Worm (Caenorhabditis elegans) whole organism, L4 larva: Measurements from ENCODE around the gene Y6E2A.1.

Experiments
- F10B5.3 ChIP-seq: sonication (generic microtip); optimal IDR thresholded peaks from 2 replicates; lab custom pipeline; 2016; ENCODE audit warnings: mild to moderate bottlenecking, missing genetic modification characterization, missing compliant biosample characterization
- attf-4 ChIP-seq: sonication (generic microtip); optimal IDR thresholded peaks from 3 replicates; lab custom pipeline; 2017; ENCODE audit warnings: missing biosample characterization, missing genetic modification characterization
- ceh-44 ChIP-seq: fragments of 200-800 bp; sonication (Bioruptor generic); IDR thresholded peaks from 2 replicates; pipeline ENCODE4 v1.3.6; 2022; ENCODE audit warnings: missing genetic modification reagents, missing genetic modification characterization, missing compliant biosample characterization
- ceh-82 ChIP-seq: sonication (generic microtip); optimal IDR thresholded peaks from 2 replicates; lab custom pipeline; 2017; ENCODE audit warnings: missing biosample characterization, missing genetic modification characterization
- daf-16 ChIP-seq, 3 experiments: sonication (generic microtip); optimal IDR thresholded peaks; 2 replicates each; lab custom pipeline; 2016 to 2017; ENCODE audit warnings: missing genetic modification characterization in 3 of 3, missing genetic modification reagents in 3 of 3, mild to moderate bottlenecking in 2 of 3, missing compliant biosample characterization in 2 of 3, missing biosample characterization in 1 of 3, moderate library complexity in 1 of 3
- fos-1 ChIP-seq: fragments of 150-350 bp; optimal IDR thresholded peaks from 2 replicates; lab custom pipeline; 2014; ENCODE audit warnings: missing biosample characterization, missing genetic modification characterization
- jun-1 ChIP-seq: fragments of 150-350 bp; optimal IDR thresholded peaks from 2 replicates; lab custom pipeline; 2014; ENCODE audit warnings: missing biosample characterization, missing genetic modification reagents, missing genetic modification characterization
- nhr-11 ChIP-seq: fragments of 150-350 bp; optimal IDR thresholded peaks from 2 replicates; lab custom pipeline; 2014; ENCODE audit warnings: missing biosample characterization, missing genetic modification characterization
- pha-4 ChIP-seq, 2 experiments: fragments of 150-350 bp in 1 of 2; fragments of 200-800 bp in 1 of 2; sonication (Bioruptor generic) in 1 of 2; IDR thresholded peaks in 1 of 2; optimal IDR thresholded peaks in 1 of 2; 2 replicates each; pipeline versions ENCODE4 v1.3.6 to Lab custom; 2014 to 2022; ENCODE audit warnings: missing genetic modification characterization in 2 of 2, missing genetic modification reagents in 2 of 2, missing biosample characterization in 1 of 2, missing compliant biosample characterization in 1 of 2
- snpc-4 ChIP-seq: fragments of 150-350 bp; optimal IDR thresholded peaks from 2 replicates; lab custom pipeline; 2014; ENCODE audit warnings: missing biosample characterization, missing genetic modification characterization
- unc-39 ChIP-seq: sonication (generic microtip); optimal IDR thresholded peaks from 2 replicates; lab custom pipeline; 2017; ENCODE audit warnings: missing biosample characterization, missing genetic modification characterization
- unc-62 ChIP-seq, 3 experiments: fragments of 150-350 bp in 1 of 3; sonication (generic microtip); optimal IDR thresholded peaks in 2 of 3; peaks in 1 of 3; 1 replicate in 1 of 3; 2 replicates in 2 of 3; lab custom pipeline; 2014 to 2017; ENCODE audit warnings: missing biosample characterization in 3 of 3, missing genetic modification characterization in 3 of 3, missing genetic modification reagents in 3 of 3, missing genotype in 1 of 3

- TF ChIP-seq nhr-11 = no peak
- TF ChIP-seq fos-1 = no peak
- no peak for TF ChIP-seq jun-1
- no peak for TF ChIP-seq ceh-44 (GFP tag; lab: Robert Waterston, UW)
- TF ChIP-seq daf-16 (GFP tag; optimal IDR thresholded peaks at IDR 0.05; lab: Kevin White, UChicago) = no peak
- no peak for TF ChIP-seq daf-16 (tag; optimal IDR thresholded peaks at IDR 0.05; lab: Kevin White, UChicago)
- no peak for TF ChIP-seq pha-4 (GFP tag; IDR thresholded peaks at IDR 0.05; lab: Robert Waterston, UW)
- no peak for TF ChIP-seq pha-4 (tag; optimal IDR thresholded peaks at IDR 0.05; lab: Kevin White, UChicago)
- TF ChIP-seq snpc-4 (tag; lab: Kevin White, UChicago) = no peak
- no peak for TF ChIP-seq ceh-82
- no peak for TF ChIP-seq F10B5.3 (tag; lab: Kevin White, UChicago)
- TF ChIP-seq unc-39 = no peak
- TF ChIP-seq attf-4 (tag; lab: Kevin White, UChicago) = no peak
- TF ChIP-seq unc-62 (GFP tag; optimal IDR thresholded peaks at IDR 0.05 in 1 of 2; lab: Kevin White, UChicago) = no peak
- TF ChIP-seq unc-62 (tag; optimal IDR thresholded peaks at IDR 0.05; lab: Kevin White, UChicago) = no peak
These were observed 11.1 kb upstream of the Y6E2A.1 start for ce11 chrV:15721431-15721830.
